Fruit fly (Drosophila melanogaster) ovary, adult (tissue): ENCODE results near the gene CG1077.

ENCODE experiments used
- CG17801 ChIP-seq: fragments of 200-800 bp; optimal IDR thresholded peaks from 2 replicates; lab custom pipeline; 2019; ENCODE audit warnings: missing biosample characterization, mild to moderate bottlenecking, missing genetic modification characterization, moderate library complexity; ENCODE audit not compliant: partially characterized antibody

Gene CG1077

DNA sequence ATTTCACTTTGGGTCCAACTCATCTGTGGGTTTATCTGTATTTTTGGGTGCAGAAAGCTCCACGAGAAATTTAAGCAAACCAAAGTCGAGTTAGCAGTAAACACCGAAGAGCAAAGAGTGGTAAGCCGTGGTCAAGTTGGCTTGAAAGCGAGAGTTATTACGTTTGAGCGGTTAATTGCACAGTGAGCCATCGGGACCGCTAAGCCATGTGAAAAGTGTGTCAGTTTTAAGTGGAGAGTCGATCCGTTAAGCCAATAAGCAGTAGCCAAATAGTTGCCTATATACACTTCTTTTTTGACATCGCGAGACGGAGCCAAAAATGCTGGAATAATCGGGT lies 43.7 kb downstream of the CG1077 start:
- no peak for TF ChIP-seq CG17801 (GFP tag; lab: Kevin White, UChicago)

DNA sequence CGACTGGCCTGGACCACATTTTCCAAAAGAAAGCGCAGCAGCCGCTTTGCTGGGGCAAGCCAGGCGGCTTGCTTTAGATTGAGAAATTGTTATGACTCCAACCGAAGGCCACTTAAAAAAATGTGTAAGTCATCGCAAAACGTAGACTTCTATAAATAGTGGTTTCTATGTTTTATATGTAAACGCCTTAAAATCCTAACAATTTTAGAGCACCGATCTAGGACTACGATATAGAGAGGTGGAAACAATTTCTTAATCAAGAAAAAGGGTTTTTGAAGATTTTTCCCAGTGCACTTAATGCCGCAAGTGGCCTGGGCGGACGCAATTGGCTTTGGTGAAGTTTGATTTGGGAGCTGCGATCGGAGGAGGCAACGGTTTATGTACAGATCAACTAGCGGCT lies 46.9 kb downstream of the CG1077 start:
- no peak for TF ChIP-seq CG17801 (GFP tag; lab: Kevin White, UChicago)

DNA sequence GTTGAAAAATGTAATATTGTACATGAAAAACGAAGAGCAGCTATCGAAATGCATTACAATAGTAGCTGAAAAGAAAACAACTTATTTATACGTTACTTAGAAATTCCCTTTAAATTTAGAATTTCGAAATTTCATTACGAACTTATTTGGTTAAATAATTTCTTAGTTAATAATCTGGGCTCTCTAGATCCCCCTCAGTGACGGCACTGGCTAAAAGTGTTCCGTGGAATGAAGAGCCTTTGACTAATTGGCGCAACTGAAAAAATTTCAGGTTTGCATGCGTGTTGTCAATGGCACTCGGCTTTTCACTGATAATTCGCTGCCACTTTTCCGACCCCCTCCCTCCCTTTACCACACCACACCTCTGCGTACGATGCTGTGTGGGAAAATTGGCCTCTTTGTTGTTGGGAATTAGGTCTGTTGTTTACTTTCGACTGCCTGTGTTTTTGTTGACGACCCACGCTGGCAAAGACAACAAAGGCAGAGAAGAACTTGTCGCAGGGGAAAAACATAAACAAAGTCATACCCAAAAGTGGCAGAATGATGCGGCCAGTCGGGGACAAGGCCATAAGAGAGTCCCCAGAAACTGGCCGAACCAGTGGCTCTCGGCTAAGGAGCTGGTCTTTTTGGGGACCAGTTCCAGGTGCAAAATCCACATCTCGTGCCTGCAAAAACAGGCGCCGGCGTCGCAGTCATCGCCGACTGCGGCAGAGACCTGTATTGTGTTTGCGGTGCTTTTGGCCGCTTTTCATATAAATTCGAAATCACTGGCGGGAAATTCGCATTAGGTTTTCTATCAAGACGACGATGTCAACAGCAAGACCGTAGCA lies 48.0 kb downstream of the CG1077 start, which contains the start of gene Osi3:
Gene Osi3, plus strand, starts transcription at position 780 of the 830 bp plus-strand sequence.
- no peak for TF ChIP-seq CG17801 (GFP tag; lab: Kevin White, UChicago)
